Worm (Caenorhabditis elegans) whole organism, late embryonic: ENCODE results near the gene ttr-10.
"Not testable (repeated sequence)": the region's sequence is repeated elsewhere in the genome, so short reads cannot be mapped to it uniquely, and the experiment has no call there.

Experiments
- C38D4.7 ChIP-seq: fragments of 200-800 bp; sonication (Bioruptor generic); optimal IDR thresholded peaks from 2 replicates; lab custom pipeline; 2018; ENCODE audit warnings: mild to moderate bottlenecking, missing genetic modification characterization, moderate library complexity, missing compliant biosample characterization
- K09A11.1 ChIP-seq: sonication (generic microtip); optimal IDR thresholded peaks from 2 replicates; lab custom pipeline; 2017; ENCODE audit warnings: antibody characterized with exemption, mild to moderate bottlenecking, missing genetic modification characterization, missing compliant biosample characterization; ENCODE audit not compliant: insufficient read depth
- ceh-31 ChIP-seq: sonication (generic microtip); optimal IDR thresholded peaks from 2 replicates; lab custom pipeline; 2016; ENCODE audit warnings: missing genetic modification characterization, missing compliant biosample characterization
- ceh-34 ChIP-seq: sonication (generic microtip); optimal IDR thresholded peaks from 2 replicates; lab custom pipeline; 2016; ENCODE audit warnings: mild to moderate bottlenecking, missing genetic modification characterization, missing compliant biosample characterization
- dve-1 ChIP-seq: sonication (generic microtip); optimal IDR thresholded peaks from 2 replicates; lab custom pipeline; 2017; ENCODE audit warnings: antibody characterized with exemption, mild to moderate bottlenecking, missing genetic modification characterization, missing compliant biosample characterization
- elt-2 ChIP-seq: sonication (generic microtip); optimal IDR thresholded peaks from 2 replicates; lab custom pipeline; 2016; ENCODE audit warnings: missing genetic modification reagents, missing genetic modification characterization, missing compliant biosample characterization
- eyg-1 ChIP-seq: sonication (generic microtip); optimal IDR thresholded peaks from 2 replicates; lab custom pipeline; 2016; ENCODE audit warnings: missing genotype, missing genetic modification characterization, missing compliant biosample characterization
- gmeb-2 ChIP-seq: sonication (generic microtip); optimal IDR thresholded peaks from 2 replicates; lab custom pipeline; 2016; ENCODE audit warnings: missing genetic modification characterization, inconsistent platforms, missing compliant biosample characterization
- hlh-13 ChIP-seq: fragments of 200-800 bp; sonication (Bioruptor generic); optimal IDR thresholded peaks from 2 replicates; lab custom pipeline; 2018; ENCODE audit warnings: mild to moderate bottlenecking, missing genetic modification characterization, missing compliant biosample characterization
- lim-6 ChIP-seq: sonication (generic microtip); optimal IDR thresholded peaks from 2 replicates; lab custom pipeline; 2016; ENCODE audit warnings: missing genetic modification characterization, missing compliant biosample characterization
- pros-1 ChIP-seq: fragments of 150-350 bp; optimal IDR thresholded peaks from 2 replicates; lab custom pipeline; 2014; ENCODE audit warnings: missing biosample characterization, missing genetic modification reagents, missing genetic modification characterization
- ref-2 ChIP-seq: sonication (generic microtip); optimal IDR thresholded peaks from 2 replicates; lab custom pipeline; 2016; ENCODE audit warnings: missing genetic modification characterization, missing compliant biosample characterization
- rnt-1 ChIP-seq: sonication (generic microtip); optimal IDR thresholded peaks from 2 replicates; lab custom pipeline; 2016; ENCODE audit warnings: missing genetic modification characterization, missing compliant biosample characterization
- sox-2 ChIP-seq: fragments of 200-800 bp; sonication (Bioruptor generic); IDR thresholded peaks from 2 replicates; pipeline ENCODE4 v1.3.6; 2022; ENCODE audit warnings: missing genetic modification reagents, missing genetic modification characterization, missing compliant biosample characterization
- syd-9 ChIP-seq: sonication (generic microtip); optimal IDR thresholded peaks from 2 replicates; lab custom pipeline; 2016; ENCODE audit warnings: mild to moderate bottlenecking, missing genetic modification characterization, moderate library complexity, missing compliant biosample characterization
- ttx-3 ChIP-seq: sonication (generic microtip); optimal IDR thresholded peaks from 2 replicates; lab custom pipeline; 2016; ENCODE audit warnings: missing genetic modification reagents, missing genetic modification characterization, missing compliant biosample characterization
- ztf-16 ChIP-seq: sonication (generic microtip); optimal IDR thresholded peaks from 2 replicates; lab custom pipeline; 2017; ENCODE audit warnings: missing genetic modification characterization, missing compliant biosample characterization

ttr-10 gene

DNA sequence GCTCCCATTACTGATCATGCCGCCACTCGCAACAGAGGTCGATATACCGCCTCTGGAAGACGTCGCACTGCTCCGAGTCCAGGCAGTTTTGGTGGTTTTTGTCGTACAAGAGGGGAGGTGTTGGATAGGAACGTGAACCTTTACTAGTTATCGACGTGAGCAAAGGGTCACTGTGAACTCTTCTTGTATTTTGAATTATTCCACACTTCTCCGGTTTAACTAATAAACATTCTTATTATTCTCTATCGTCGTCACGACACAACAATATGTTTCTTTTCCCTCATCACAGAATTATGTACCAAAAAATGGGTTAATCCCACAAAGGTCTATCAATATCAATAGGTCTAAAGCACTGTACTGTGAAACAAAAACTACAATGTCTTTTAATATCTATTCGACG, 42.3 kb downstream of the ttr-10 start, which contains the start of gene nhr-171:
Gene nhr-171, plus strand, starts transcription at position 301 of the 400 bp plus-strand sequence.
- not testable (repeated sequence) for TF ChIP-seq K09A11.1; rnt-1 (tag; lab: Kevin White, UChicago); sox-2 (GFP tag; lab: Robert Waterston, UW)

DNA sequence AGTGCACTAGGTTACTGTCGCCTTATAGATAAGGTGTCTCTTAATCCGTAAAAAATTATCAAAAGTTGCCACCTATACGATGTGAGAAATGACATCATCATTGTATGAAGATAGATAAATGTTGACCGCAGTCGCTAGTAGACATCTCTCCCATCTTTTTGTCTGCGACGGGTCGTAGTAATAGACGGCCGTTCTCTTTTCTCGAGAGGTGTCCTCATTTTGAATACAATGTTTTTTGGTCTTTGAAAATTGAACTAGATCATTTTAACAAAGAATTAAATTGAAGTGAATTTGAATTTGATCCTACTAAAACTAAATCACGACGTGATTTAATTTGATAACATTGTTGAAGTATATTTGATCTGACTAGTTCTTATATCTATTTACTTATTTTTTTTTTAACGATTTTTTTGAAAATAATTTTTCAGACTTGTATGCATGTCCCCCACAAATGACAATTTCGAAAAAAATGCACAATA, 45.1 kb downstream of the ttr-10 start, which contains the start of the genes str-31 and nhr-172:
Gene str-31, minus strand, starts transcription at position 101 of the 479 bp plus-strand sequence.
Gene nhr-172, plus strand, starts transcription at position 429 of the 479 bp plus-strand sequence.
- TF ChIP-seq lim-6 (tag; lab: Kevin White, UChicago) (no peak), elt-2 (tag; lab: Kevin White, UChicago) (peak; percentile 63), ref-2 (tag; lab: Kevin White, UChicago) (no peak)

DNA sequence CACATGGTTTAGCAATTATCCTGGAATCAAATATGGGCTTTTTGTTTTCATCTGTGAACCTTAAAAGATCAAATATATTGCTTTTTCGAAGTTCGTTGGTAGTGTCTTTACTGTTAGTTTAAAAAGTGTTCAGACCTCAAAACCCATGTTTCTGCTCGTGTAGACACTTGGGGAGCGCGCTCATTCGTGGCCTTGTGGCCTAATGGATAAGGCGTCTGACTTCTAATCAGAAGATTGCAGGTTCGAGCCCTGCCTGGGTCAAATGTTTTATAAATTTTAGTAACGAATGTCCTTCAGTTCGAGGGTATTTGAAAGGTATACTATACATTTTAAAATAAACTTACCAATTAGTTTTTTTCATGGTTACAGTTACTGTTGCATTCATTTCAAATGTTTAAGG, 47.5 kb downstream of the ttr-10 start:
- TF ChIP-seq gmeb-2 (tag; lab: Kevin White, UChicago) (no peak), ttx-3 (tag; lab: Kevin White, UChicago) (no peak), ceh-31 (tag; lab: Kevin White, UChicago) (no peak), pros-1 (tag; lab: Kevin White, UChicago) (no peak), ztf-16 (no peak), dve-1 (no peak), hlh-13 (GFP tag; lab: Kevin White, UChicago) (no peak)

DNA sequence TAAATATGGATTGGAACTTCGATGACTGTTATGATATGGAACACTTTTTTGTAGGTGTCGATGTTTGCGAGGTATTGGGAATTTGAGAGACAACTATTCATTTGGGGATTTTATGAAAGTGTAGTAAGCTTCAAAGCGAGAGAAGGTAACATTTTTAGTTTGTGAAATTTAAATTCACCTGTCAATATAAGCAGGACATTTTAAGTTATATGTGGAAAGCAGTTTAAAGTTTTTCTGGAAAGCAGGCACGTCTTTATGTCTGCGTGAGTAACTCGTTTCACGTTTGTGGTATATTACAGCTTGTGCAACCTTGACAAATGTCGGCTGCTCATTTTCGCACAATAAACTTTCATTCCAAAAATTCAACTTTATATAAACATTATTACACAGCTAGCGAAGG, 49.5 kb downstream of the ttr-10 start, which contains the start of gene srh-229:
Gene srh-229, minus strand, starts transcription at position 101 of the 400 bp plus-strand sequence.
- TF ChIP-seq elt-2 (tag; lab: Kevin White, UChicago) (no peak), ceh-34 (no peak), syd-9 (no peak), rnt-1 (tag; lab: Kevin White, UChicago) (no peak), C38D4.7 (GFP tag; lab: Kevin White, UChicago) (no peak), eyg-1 (tag; lab: Kevin White, UChicago) (no peak), pros-1 (tag; lab: Kevin White, UChicago) (no peak)
